In genomic region chr3L:21201246-21201896, dm6 we compare ENCODE assay signal across 3 fruit fly cellular contexts.
TF ChIP-seq lines count a peak whose summit lies in the region.

No protein-coding gene starts in this region.

- no peak for TF ChIP-seq CTCF in whole organism, embryonic (GFP tag; optimal IDR thresholded peaks at IDR 0.05; lab: Kevin White, UChicago)

TF ChIP-seq in whole organism, adult, 20 proteins besides CTCF, POLR2A, EP300 and RAD21:
- peak; percentile 90 for TF ChIP-seq kay (GFP tag; lab: Kevin White, UChicago; ENCODE audit: borderline replicate concordance)
- no peak for TF ChIP-seq ovo (GFP tag; optimal IDR thresholded peaks at IDR 0.05; lab: Kevin White, UChicago)
- TF ChIP-seq Crg-1 (GFP tag; optimal IDR thresholded peaks at IDR 0.05; lab: Kevin White, UChicago), result no peak
- no peak for TF ChIP-seq toe (GFP tag; optimal IDR thresholded peaks at IDR 0.05; lab: Kevin White, UChicago)
- TF ChIP-seq CG33017 (tag; optimal IDR thresholded peaks at IDR 0.05; lab: Kevin White, UChicago), result no peak
- no peak for TF ChIP-seq cnc (optimal IDR thresholded peaks at IDR 0.05; lab: Kevin White, UChicago)
TF ChIP-seq in whole organism, adult: peak in this region for 1.

TF ChIP-seq in whole organism, embryonic, 481 proteins besides CTCF, POLR2A, EP300 and RAD21 (continues in another document):
- TF ChIP-seq CG13894 (tag; optimal IDR thresholded peaks at IDR 0.05; lab: Kevin White, UChicago), result peak; percentile 20
- TF ChIP-seq CG14441 (GFP tag; IDR thresholded peaks at IDR 0.05; lab: Robert Waterston, UW), result 0 out of 2 replicates have a peak, but pooled peaks have one; percentile 20
- peak; percentile 39 for TF ChIP-seq CG12769 (tag; optimal IDR thresholded peaks at IDR 0.05; lab: Kevin White, UChicago)
- TF ChIP-seq Med (GFP tag; lab: Kevin White, UChicago), result peak; percentile 82
- TF ChIP-seq C15 (GFP tag; IDR thresholded peaks at IDR 0.05; lab: Robert Waterston, UW), result 0 out of 3 replicates have a peak, but pooled peaks have one; percentile 22
- peak; percentile 82 for TF ChIP-seq Vsx1 (GFP tag; optimal IDR thresholded peaks at IDR 0.05; lab: Kevin White, UChicago)
- TF ChIP-seq CG9876 (GFP tag; optimal IDR thresholded peaks at IDR 0.05; lab: Kevin White, UChicago), result no peak
- no peak for TF ChIP-seq CrebB (tag; optimal IDR thresholded peaks at IDR 0.05; lab: Kevin White, UChicago)
- no peak for TF ChIP-seq CG14710 (tag; optimal IDR thresholded peaks at IDR 0.05; lab: Kevin White, UChicago)
- TF ChIP-seq CG3281 (GFP tag; optimal IDR thresholded peaks at IDR 0.05; lab: Kevin White, UChicago), result peak; percentile 19
- TF ChIP-seq CG2199 (GFP tag; IDR thresholded peaks at IDR 0.05; lab: Robert Waterston, UW), result 0 out of 3 replicates have a peak, but pooled peaks have one; percentile 15
- 0 out of 2 replicates have a peak, but pooled peaks have one; percentile 25 for TF ChIP-seq CG43689 (GFP tag; IDR thresholded peaks at IDR 0.05; lab: Robert Waterston, UW)
- 0 out of 2 replicates have a peak, but pooled peaks have one; percentile 18 for TF ChIP-seq cas (GFP tag; IDR thresholded peaks at IDR 0.05; lab: Robert Waterston, UW)
- peak; percentile 22 for TF ChIP-seq Ets65A (GFP tag; lab: Kevin White, UChicago)
- TF ChIP-seq CG8290 (GFP tag; optimal IDR thresholded peaks at IDR 0.05; lab: Kevin White, UChicago), result no peak
- TF ChIP-seq CG8290 (tag; optimal IDR thresholded peaks at IDR 0.05; lab: Kevin White, UChicago), result peak in 1 of 2 experiments; percentile 54
- 0 out of 3 replicates have a peak, but pooled peaks have one; percentile 21 for TF ChIP-seq ci (GFP tag; IDR thresholded peaks at IDR 0.05; lab: Robert Waterston, UW)
- no peak for TF ChIP-seq Bgb (GFP tag; IDR thresholded peaks at IDR 0.05; lab: Robert Waterston, UW; ENCODE audit: partially characterized antibody)
- no peak for TF ChIP-seq CG9797 (GFP tag; optimal IDR thresholded peaks at IDR 0.05; lab: Kevin White, UChicago)
- TF ChIP-seq CG12942 (GFP tag; optimal IDR thresholded peaks at IDR 0.05; lab: Kevin White, UChicago), result no peak
- no peak for TF ChIP-seq kah (GFP tag; optimal IDR thresholded peaks at IDR 0.05; lab: Kevin White, UChicago)
- TF ChIP-seq MTF-1 (GFP tag; optimal IDR thresholded peaks at IDR 0.05; lab: Kevin White, UChicago; ENCODE audit: borderline replicate concordance), result no peak
- TF ChIP-seq NfI (GFP tag; optimal IDR thresholded peaks at IDR 0.05; lab: Kevin White, UChicago), result peak; percentile 3
- 0 out of 3 replicates have a peak, but pooled peaks have one; percentile 19 for TF ChIP-seq Optix (GFP tag; IDR thresholded peaks at IDR 0.05; lab: Robert Waterston, UW)
- TF ChIP-seq vfl (GFP tag; optimal IDR thresholded peaks at IDR 0.05; lab: Kevin White, UChicago), result no peak
- TF ChIP-seq mirr (GFP tag; optimal IDR thresholded peaks at IDR 0.05; lab: Kevin White, UChicago), result peak; percentile 66
- peak; percentile 27; the same call in 1 of the 3 replicates for TF ChIP-seq Mrtf (GFP tag; IDR thresholded peaks at IDR 0.05; lab: Robert Waterston, UW)
- no peak for TF ChIP-seq CG32767 (GFP tag; IDR thresholded peaks at IDR 0.05; lab: Robert Waterston, UW)
- TF ChIP-seq row (GFP tag; IDR thresholded peaks at IDR 0.05; lab: Robert Waterston, UW), result peak; percentile 24; the same call in 1 of the 3 replicates
- TF ChIP-seq Drgx (GFP tag; IDR thresholded peaks at IDR 0.05; lab: Robert Waterston, UW), result 0 out of 2 replicates have a peak, but pooled peaks have one; percentile 27
- peak; percentile 2 for TF ChIP-seq CG1233 (GFP tag; optimal IDR thresholded peaks at IDR 0.05; lab: Kevin White, UChicago)
- TF ChIP-seq sob (GFP tag; IDR thresholded peaks at IDR 0.05; lab: Robert Waterston, UW), result peak; percentile 46; the same call in 1 of the 2 replicates
- peak; percentile 19 for TF ChIP-seq CG7987 (GFP tag; optimal IDR thresholded peaks at IDR 0.05; lab: Kevin White, UChicago)
- TF ChIP-seq Rfx (GFP tag; IDR thresholded peaks at IDR 0.05; lab: Robert Waterston, UW), result peak; percentile 27; the same call in 1 of the 2 replicates
- peak; percentile 5 for TF ChIP-seq lab (GFP tag; optimal IDR thresholded peaks at IDR 0.05; lab: Kevin White, UChicago)
- no peak for TF ChIP-seq ERR (GFP tag; optimal IDR thresholded peaks at IDR 0.05; lab: Kevin White, UChicago)
- peak; percentile 5 for TF ChIP-seq fd3F (GFP tag; optimal IDR thresholded peaks at IDR 0.05; lab: Kevin White, UChicago)
- peak; percentile 5 for TF ChIP-seq abd-A (tag; optimal IDR thresholded peaks at IDR 0.05; lab: Kevin White, UChicago)
- peak; percentile 3 for TF ChIP-seq CG12071 (GFP tag; optimal IDR thresholded peaks at IDR 0.05; lab: Kevin White, UChicago)

TF ChIP-seq in whole organism, prepupa, 60 proteins besides CTCF, POLR2A, EP300 and RAD21:
- TF ChIP-seq fd85E (GFP tag; optimal IDR thresholded peaks at IDR 0.05; lab: Kevin White, UChicago) (no peak), CG11294 (GFP tag; IDR thresholded peaks at IDR 0.05; lab: Robert Waterston, UW) (no peak), pdm3 (GFP tag; optimal IDR thresholded peaks at IDR 0.05; lab: Kevin White, UChicago) (no peak), CG16779 (tag; optimal IDR thresholded peaks at IDR 0.05; lab: Kevin White, UChicago) (no peak), fkh (GFP tag; optimal IDR thresholded peaks at IDR 0.05; lab: Kevin White, UChicago) (peak; percentile 73), Eip93F (GFP tag; optimal IDR thresholded peaks at IDR 0.05; lab: Kevin White, UChicago) (no peak), Sox15 (GFP tag; optimal IDR thresholded peaks at IDR 0.05; lab: Kevin White, UChicago) (no peak)
